Fruit fly (Drosophila melanogaster) whole organism, wandering third instar larva: ENCODE results near the gene CG3386.

Experiments
- Abd-B ChIP-seq: fragments of >200 bp; optimal IDR thresholded peaks from 2 replicates; lab custom pipeline; 2017; ENCODE audit warnings: missing biosample characterization, missing genetic modification characterization
- CG32264 ChIP-seq: fragments of 200-800 bp; sonication (Bioruptor generic); optimal IDR thresholded peaks from 2 replicates; lab custom pipeline; 2016; ENCODE audit warnings: missing biosample characterization, missing genetic modification characterization
- CG9705 ChIP-seq: fragments of 200-800 bp; sonication (Bioruptor generic); optimal IDR thresholded peaks from 2 replicates; lab custom pipeline; 2018; ENCODE audit warnings: missing biosample characterization, mild to moderate bottlenecking, missing genetic modification characterization
- CrebA ChIP-seq: fragments of 200-800 bp; sonication (Bioruptor generic); optimal IDR thresholded peaks from 2 replicates; lab custom pipeline; 2016; ENCODE audit warnings: missing biosample characterization, mild to moderate bottlenecking, missing genetic modification characterization, borderline replicate concordance
- Dfd ChIP-seq: fragments of >200 bp; optimal IDR thresholded peaks from 2 replicates; lab custom pipeline; 2017; ENCODE audit warnings: missing biosample characterization, missing genetic modification characterization
- Dif ChIP-seq: fragments of 200-275, 200-300 bp; sonication (Bioruptor generic); optimal IDR thresholded peaks from 2 replicates; lab custom pipeline; 2018; ENCODE audit warnings: missing biosample characterization, missing genetic modification characterization; ENCODE audit not compliant: partially characterized antibody
- GATAd ChIP-seq: sonication (Bioruptor generic); optimal IDR thresholded peaks from 2 replicates; lab custom pipeline; 2016; ENCODE audit warnings: missing biosample characterization, missing genetic modification characterization
- HLH106 ChIP-seq: fragments of 200-800 bp; optimal IDR thresholded peaks from 3 replicates; lab custom pipeline; 2019; ENCODE audit warnings: missing biosample characterization, mild to moderate bottlenecking, missing genetic modification characterization, moderate library complexity
- Hnf4 ChIP-seq: fragments of 200-800 bp; sonication (Bioruptor generic); optimal IDR thresholded peaks from 2 replicates; lab custom pipeline; 2016; ENCODE audit warnings: missing biosample characterization, mild to moderate bottlenecking, missing genetic modification characterization
- Hr78 ChIP-seq: fragments of >200 bp; optimal IDR thresholded peaks from 2 replicates; lab custom pipeline; 2017; ENCODE audit warnings: missing biosample characterization, missing genetic modification characterization
- Hr83 ChIP-seq: fragments of 200-300 bp; sonication (Bioruptor generic); optimal IDR thresholded peaks from 2 replicates; lab custom pipeline; 2016; ENCODE audit warnings: missing biosample characterization, mild to moderate bottlenecking, missing genetic modification characterization, moderate library complexity; ENCODE audit not compliant: poor library complexity, severe bottlenecking
- Jra ChIP-seq: sonication (Bioruptor generic); optimal IDR thresholded peaks from 2 replicates; lab custom pipeline; 2016; ENCODE audit warnings: missing biosample characterization, missing genetic modification characterization
- Mio ChIP-seq: sonication (Bioruptor generic); optimal IDR thresholded peaks from 2 replicates; lab custom pipeline; 2016; ENCODE audit warnings: missing biosample characterization, missing genetic modification characterization
- Myc ChIP-seq: fragments of >200 bp; optimal IDR thresholded peaks from 2 replicates; lab custom pipeline; 2017
- N ChIP-seq: fragments of >200 bp; optimal IDR thresholded peaks from 2 replicates; lab custom pipeline; 2018; ENCODE audit warnings: missing biosample characterization, missing external identifiers, missing genetic modification characterization
- OdsH ChIP-seq: fragments of 200-800 bp; sonication (Bioruptor generic); optimal IDR thresholded peaks from 2 replicates; lab custom pipeline; 2016; ENCODE audit warnings: missing biosample characterization, mild to moderate bottlenecking, missing genetic modification characterization
- Rel ChIP-seq, 2 experiments: fragments of 200-800 bp; sonication (Bioruptor generic) in 1 of 2; optimal IDR thresholded peaks; 2 replicates in 1 of 2; 3 replicates in 1 of 2; lab custom pipeline; 2016 to 2019; ENCODE audit warnings: mild to moderate bottlenecking in 2 of 2, missing biosample characterization in 2 of 2, missing genetic modification characterization in 2 of 2, moderate library complexity in 1 of 2
- Sp1 ChIP-seq: fragments of 200-800 bp; sonication (Bioruptor generic); optimal IDR thresholded peaks from 3 replicates; lab custom pipeline; 2019; ENCODE audit warnings: missing biosample characterization, mild to moderate bottlenecking, missing genetic modification characterization, moderate library complexity
- Vsx2 ChIP-seq: fragments of 200-300, 225-300 bp; sonication (Bioruptor generic); optimal IDR thresholded peaks from 2 replicates; lab custom pipeline; 2018; ENCODE audit warnings: missing biosample characterization, missing genetic modification characterization; ENCODE audit not compliant: partially characterized antibody
- br ChIP-seq: fragments of 200-800 bp; sonication (Bioruptor generic); optimal IDR thresholded peaks from 2 replicates; lab custom pipeline; 2016; ENCODE audit warnings: missing biosample characterization, missing genetic modification characterization
- brk ChIP-seq: fragments of 200-800 bp; sonication (Bioruptor generic); optimal IDR thresholded peaks from 2 replicates; lab custom pipeline; 2016; ENCODE audit warnings: missing biosample characterization, mild to moderate bottlenecking, missing genetic modification characterization
- dl ChIP-seq, 2 experiments: fragments of 175-275, 200-275 bp in 1 of 2; fragments of 200-275 bp in 1 of 2; sonication (Bioruptor generic); optimal IDR thresholded peaks; lab custom pipeline; 2018; ENCODE audit warnings: mild to moderate bottlenecking in 2 of 2, missing biosample characterization in 2 of 2, missing genetic modification characterization in 2 of 2, moderate library complexity in 2 of 2; ENCODE audit not compliant: partially characterized antibody in 2 of 2, insufficient read depth in 1 of 2
- dmrt93B ChIP-seq: fragments of 200-800 bp; sonication (Bioruptor generic); optimal IDR thresholded peaks from 2 replicates; lab custom pipeline; 2018; ENCODE audit warnings: missing biosample characterization, mild to moderate bottlenecking, missing genetic modification characterization
- dsf ChIP-seq: sonication (Bioruptor generic); optimal IDR thresholded peaks from 2 replicates; lab custom pipeline; 2016; ENCODE audit warnings: missing biosample characterization, missing genetic modification characterization, borderline replicate concordance
- ey ChIP-seq: fragments of 200-800 bp; sonication (Bioruptor generic); optimal IDR thresholded peaks from 2 replicates; lab custom pipeline; 2016; ENCODE audit warnings: missing biosample characterization, missing genetic modification characterization
- foxo ChIP-seq, 2 experiments: fragments of 200-800 bp; sonication (Bioruptor generic); optimal IDR thresholded peaks; 2 replicates in 1 of 2; 3 replicates in 1 of 2; lab custom pipeline; 2016 to 2017; ENCODE audit warnings: missing biosample characterization in 2 of 2, missing genetic modification characterization in 2 of 2
- fru ChIP-seq: fragments of 200-800 bp; sonication (Bioruptor generic); optimal IDR thresholded peaks from 3 replicates; lab custom pipeline; 2016; ENCODE audit warnings: missing biosample characterization, mild to moderate bottlenecking, missing genetic modification characterization
- h ChIP-seq: fragments of 200-800 bp; sonication (Bioruptor generic); optimal IDR thresholded peaks from 3 replicates; lab custom pipeline; 2016; ENCODE audit warnings: missing biosample characterization, mild to moderate bottlenecking, missing genetic modification characterization
- jim ChIP-seq: fragments of 175-275, 200-325 bp; sonication (Bioruptor generic); optimal IDR thresholded peaks from 2 replicates; lab custom pipeline; 2016; ENCODE audit warnings: missing biosample characterization, mild to moderate bottlenecking, missing genetic modification characterization
- lola ChIP-seq: fragments of >200 bp; optimal IDR thresholded peaks from 2 replicates; lab custom pipeline; 2017; ENCODE audit warnings: missing biosample characterization, missing genetic modification characterization
- pan ChIP-seq: fragments of >200 bp; optimal IDR thresholded peaks from 2 replicates; lab custom pipeline; 2017
- psq ChIP-seq: fragments of 200-800 bp; sonication (Bioruptor generic); optimal IDR thresholded peaks from 3 replicates; lab custom pipeline; 2017; ENCODE audit warnings: missing biosample characterization, mild to moderate bottlenecking, missing genetic modification characterization, moderate library complexity
- rgr ChIP-seq: fragments of 200-800 bp; sonication (Bioruptor generic); optimal IDR thresholded peaks from 3 replicates; lab custom pipeline; 2016; ENCODE audit warnings: missing biosample characterization, mild to moderate bottlenecking, missing genetic modification characterization
- sage ChIP-seq: fragments of 200-800 bp; sonication (Bioruptor generic); optimal IDR thresholded peaks from 2 replicates; lab custom pipeline; 2016; ENCODE audit warnings: missing biosample characterization, mild to moderate bottlenecking, missing genetic modification characterization
- sv ChIP-seq: fragments of 200-800 bp; sonication (Bioruptor generic); optimal IDR thresholded peaks from 3 replicates; lab custom pipeline; 2016; ENCODE audit warnings: missing biosample characterization, missing genetic modification characterization
- tai ChIP-seq: sonication (Bioruptor generic); optimal IDR thresholded peaks from 2 replicates; lab custom pipeline; 2016; ENCODE audit warnings: missing biosample characterization, missing genetic modification characterization
- usp ChIP-seq: fragments of >200 bp; optimal IDR thresholded peaks from 2 replicates; lab custom pipeline; 2017; ENCODE audit warnings: missing biosample characterization, missing genetic modification characterization
- woc ChIP-seq: sonication (Bioruptor generic); optimal IDR thresholded peaks from 2 replicates; lab custom pipeline; 2016; ENCODE audit warnings: missing biosample characterization, mild to moderate bottlenecking, missing genetic modification characterization

Gene CG3386

dm6 chr3L:675856-676255 is 6.4 kb downstream of the CG3386 start:
- no peak for TF ChIP-seq woc (GFP tag; lab: Kevin White, UChicago)
- TF ChIP-seq HLH106, result no peak
- no peak for TF ChIP-seq brk
- no peak for TF ChIP-seq sv (GFP tag; lab: Kevin White, UChicago)
- no peak for TF ChIP-seq CG9705
- TF ChIP-seq dmrt93B (GFP tag; lab: Kevin White, UChicago), result no peak
- no peak for TF ChIP-seq h

DNA sequence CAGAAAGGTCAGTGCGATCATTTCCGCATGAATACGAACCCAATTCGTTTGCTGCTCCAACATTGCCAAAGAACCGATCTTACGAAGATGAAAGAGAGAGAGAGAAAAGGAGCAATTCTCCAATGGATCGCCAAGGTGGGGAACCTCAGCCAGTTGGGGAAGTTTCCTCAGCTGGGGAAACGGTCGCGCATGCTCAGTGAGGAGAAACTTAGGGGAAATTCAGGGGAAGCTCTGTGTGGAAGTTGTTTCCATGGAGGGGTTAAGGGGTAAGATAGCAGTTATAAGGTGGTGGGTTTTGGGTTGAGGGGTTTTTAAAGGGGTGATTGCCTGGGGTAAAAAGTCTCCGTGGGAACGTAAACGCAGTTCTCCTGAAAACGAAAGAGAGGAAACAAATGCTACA is 8.9 kb downstream of the CG3386 start:
- TF ChIP-seq Vsx2 (GFP tag; lab: Kevin White, UChicago) (no peak), Myc (lab: Kevin White, UChicago) (peak; percentile 98), psq (GFP tag; lab: Kevin White, UChicago) (no peak), br (GFP tag; lab: Kevin White, UChicago) (no peak), N (GFP tag; lab: Kevin White, UChicago) (peak; percentile 32), Hnf4 (GFP tag; lab: Kevin White, UChicago) (no peak)

DNA sequence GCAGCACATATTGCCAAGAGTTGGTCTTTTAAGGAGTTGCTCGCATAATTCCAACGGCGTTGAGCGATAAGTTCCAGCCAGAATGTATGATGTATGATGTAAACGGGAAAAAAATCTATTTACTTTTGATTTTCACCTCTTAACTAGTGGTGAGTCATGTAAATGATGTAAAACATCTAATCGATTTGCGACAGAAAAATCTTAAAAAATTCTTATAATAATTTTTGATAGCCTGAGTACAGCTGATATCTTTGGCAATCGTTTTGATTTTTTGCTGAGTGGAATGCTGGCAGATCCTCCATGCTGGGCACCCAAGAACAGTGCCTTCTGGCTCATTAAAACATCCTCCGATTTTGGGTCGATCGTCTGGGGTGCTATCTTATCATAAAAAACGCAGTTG is 15.7 kb downstream of the CG3386 start:
- peak; percentile 44 for TF ChIP-seq fru (GFP tag; lab: Kevin White, UChicago)
- no peak for TF ChIP-seq Sp1 (GFP tag; lab: Kevin White, UChicago)
- TF ChIP-seq rgr (GFP tag; lab: Kevin White, UChicago), result peak; percentile 39
- no peak for TF ChIP-seq Dfd (GFP tag; lab: Kevin White, UChicago)
- no peak for TF ChIP-seq ey (GFP tag; lab: Kevin White, UChicago)
- TF ChIP-seq h, result peak; percentile 3
- peak in 1 of 2 experiments; percentile 28 for TF ChIP-seq foxo (GFP tag; optimal IDR thresholded peaks at IDR 0.05; lab: Kevin White, UChicago)
- TF ChIP-seq lola (GFP tag; lab: Kevin White, UChicago), result no peak
- no peak for TF ChIP-seq psq (GFP tag; lab: Kevin White, UChicago)
- no peak for TF ChIP-seq brk
- peak; percentile 35 for TF ChIP-seq HLH106
- no peak for TF ChIP-seq Myc (lab: Kevin White, UChicago)
- no peak for TF ChIP-seq pan (lab: Kevin White, UChicago)
- TF ChIP-seq br (GFP tag; lab: Kevin White, UChicago), result peak; percentile 12
- TF ChIP-seq tai (GFP tag; lab: Kevin White, UChicago), result no peak

- TF ChIP-seq fru (GFP tag; lab: Kevin White, UChicago) (peak; percentile 85), psq (GFP tag; lab: Kevin White, UChicago) (peak; percentile 74), N (GFP tag; lab: Kevin White, UChicago) (no peak), brk (peak; percentile 71), Dif (GFP tag; lab: Kevin White, UChicago) (no peak), Mio (GFP tag; lab: Kevin White, UChicago) (peak; percentile 9), jim (GFP tag; lab: Kevin White, UChicago) (no peak), Hnf4 (GFP tag; lab: Kevin White, UChicago) (peak; percentile 90), ey (GFP tag; lab: Kevin White, UChicago) (peak; percentile 88), dmrt93B (GFP tag; lab: Kevin White, UChicago) (peak; percentile 76), CrebA (GFP tag; lab: Kevin White, UChicago) (peak; percentile 49), usp (no peak), HLH106 (peak; percentile 89), Myc (lab: Kevin White, UChicago) (no peak), rgr (GFP tag; lab: Kevin White, UChicago) (peak; percentile 85), Rel (GFP tag; optimal IDR thresholded peaks at IDR 0.05; lab: Kevin White, UChicago) (no peak), Rel (tag; optimal IDR thresholded peaks at IDR 0.05; lab: Kevin White, UChicago) (peak; percentile 51), Jra (GFP tag; lab: Kevin White, UChicago) (peak; percentile 50), Vsx2 (GFP tag; lab: Kevin White, UChicago) (no peak), GATAd (GFP tag; lab: Kevin White, UChicago) (no peak), tai (GFP tag; lab: Kevin White, UChicago) (no peak), CG32264 (GFP tag; lab: Kevin White, UChicago) (peak; percentile 76), sage (GFP tag; lab: Kevin White, UChicago) (peak; percentile 79), CG9705 (peak; percentile 73), Sp1 (GFP tag; lab: Kevin White, UChicago) (peak; percentile 84), woc (GFP tag; lab: Kevin White, UChicago) (peak; percentile 84), br (GFP tag; lab: Kevin White, UChicago) (peak; percentile 89), h (peak; percentile 88), OdsH (GFP tag; lab: Kevin White, UChicago) (peak; percentile 85), dl (GFP tag; optimal IDR thresholded peaks at IDR 0.05; lab: Kevin White, UChicago; ENCODE audit: insufficient read depth in 1 of 2, partially characterized antibody in 2 of 2) (no peak), lola (GFP tag; lab: Kevin White, UChicago) (no peak), dsf (GFP tag; lab: Kevin White, UChicago) (no peak), Abd-B (GFP tag; lab: Kevin White, UChicago) (no peak), Dfd (GFP tag; lab: Kevin White, UChicago) (no peak), Hr83 (GFP tag; lab: Kevin White, UChicago) (peak; percentile 31), foxo (GFP tag; optimal IDR thresholded peaks at IDR 0.05; lab: Kevin White, UChicago) (peak; percentile 8 to 88), sv (GFP tag; lab: Kevin White, UChicago) (no peak), Hr78 (GFP tag; lab: Kevin White, UChicago) (no peak), pan (lab: Kevin White, UChicago) (no peak)
Observed at dm6 chr3L:663880-664279, 18.4 kb downstream of the CG3386 start.
